Worm (Caenorhabditis elegans): ENCODE results near the gene D1086.17.

- TF ChIP-seq pqm-1 (tag; optimal IDR thresholded peaks at IDR 0.05) (no peak), ceh-48 (tag; optimal IDR thresholded peaks at IDR 0.05) (no peak), unc-86 (tag; optimal IDR thresholded peaks at IDR 0.05) (no peak), hlh-13 (GFP tag; optimal IDR thresholded peaks at IDR 0.05) (no peak), Y22D7AL.16 (tag; optimal IDR thresholded peaks at IDR 0.05) (no peak), ahr-1 (tag; optimal IDR thresholded peaks at IDR 0.05) (no peak), unc-3 (GFP tag; conservative IDR thresholded peaks at IDR 0.05) (no peak), unc-3 (tag; optimal IDR thresholded peaks at IDR 0.05) (no peak), unc-55 (GFP tag; optimal IDR thresholded peaks at IDR 0.05) (no peak), hlh-30 (tag; optimal IDR thresholded peaks at IDR 0.05; ENCODE audit: insufficient read depth) (no peak)
These were observed 44.6 kb upstream of the D1086.17 start, which contains the start of gene T08G5.15 for ce11 chrV:14023074-14023473.
